Worm (Caenorhabditis elegans) whole organism, L4/young adult: ENCODE data around the gene D2023.3.

Source experiments
- W03F9.2 ChIP-seq: fragments of 150-350 bp; optimal IDR thresholded peaks from 2 replicates; lab custom pipeline; 2014; ENCODE audit warnings: missing biosample characterization, missing genetic modification characterization
- dao-5 ChIP-seq: sonication (generic microtip); optimal IDR thresholded peaks from 2 replicates; lab custom pipeline; 2016; ENCODE audit warnings: missing genotype, missing genetic modification characterization, moderate library complexity, missing compliant biosample characterization
- him-1 ChIP-seq: sonication (generic microtip); optimal IDR thresholded peaks from 2 replicates; lab custom pipeline; 2016; ENCODE audit warnings: missing genotype, missing genetic modification reagents, missing genetic modification characterization, missing compliant biosample characterization

DNA sequence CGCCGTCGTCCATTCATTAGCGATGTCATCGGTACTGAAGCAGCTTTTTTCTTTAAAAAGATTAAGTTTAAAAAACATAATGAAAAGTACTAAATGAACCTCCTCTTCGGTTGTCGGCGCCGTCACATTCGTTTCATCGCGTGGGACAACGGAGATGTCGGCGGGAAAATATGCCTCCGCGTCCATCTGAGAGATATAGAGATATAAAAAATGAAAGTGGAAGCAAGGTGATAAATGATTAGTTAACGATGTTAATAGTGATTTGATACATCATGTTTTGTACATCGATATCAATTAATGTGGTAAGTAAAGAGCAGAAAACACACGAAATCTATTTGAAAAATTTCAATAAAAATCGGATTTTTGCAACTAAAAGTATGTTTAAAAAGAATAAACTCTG lies 24.6 kb downstream of the D2023.3 start, which contains the start of gene F55A11.7:
- TF ChIP-seq W03F9.2 (tag; lab: Kevin White, UChicago): no peak
- no peak for TF ChIP-seq him-1
- no peak for TF ChIP-seq dao-5
